Worm (Caenorhabditis elegans) whole organism, L1 larva: Measurements from ENCODE around the gene Y54G11A.7.
A peak's percentile ranks its signal among the peaks of the same experiment; 100 is the strongest.

Experiments used
- C04F5.9 ChIP-seq: sonication (generic microtip); optimal IDR thresholded peaks from 2 replicates; lab custom pipeline; 2016; ENCODE audit warnings: missing genetic modification characterization, missing compliant biosample characterization
- C34B4.2 ChIP-seq: sonication (generic microtip); optimal IDR thresholded peaks from 2 replicates; lab custom pipeline; 2017; ENCODE audit warnings: mild to moderate bottlenecking, missing genetic modification characterization, missing compliant biosample characterization
- Y116A8C.19 ChIP-seq: sonication (generic microtip); optimal IDR thresholded peaks from 2 replicates; lab custom pipeline; 2016; ENCODE audit warnings: missing compliant biosample characterization, missing genetic modification characterization, borderline replicate concordance
- alr-1 ChIP-seq: fragments of 200-800 bp; sonication (Bioruptor generic); optimal IDR thresholded peaks from 2 replicates; lab custom pipeline; 2018; ENCODE audit warnings: borderline replicate concordance, mild to moderate bottlenecking, missing genetic modification characterization, missing compliant biosample characterization
- ceh-63 ChIP-seq: fragments of 200-800 bp; sonication (Bioruptor generic); optimal IDR thresholded peaks from 2 replicates; lab custom pipeline; 2018; ENCODE audit warnings: mild to moderate bottlenecking, missing genetic modification characterization, missing compliant biosample characterization
- ceh-8 ChIP-seq: fragments of 200-800 bp; sonication (Bioruptor generic); optimal IDR thresholded peaks from 2 replicates; lab custom pipeline; 2018; ENCODE audit warnings: mild to moderate bottlenecking, missing genetic modification characterization, moderate library complexity, missing compliant biosample characterization
- ceh-82 ChIP-seq, 3 experiments: fragments of 150-350 bp in 1 of 3; sonication (generic microtip) in 2 of 3; optimal IDR thresholded peaks; 2 replicates each; lab custom pipeline; 2014 to 2017; ENCODE audit warnings: missing biosample characterization in 3 of 3, missing genetic modification characterization in 3 of 3
- ceh-88 ChIP-seq: fragments of 200-800 bp; sonication (Bioruptor generic); IDR thresholded peaks from 2 replicates; pipeline ENCODE4 v1.3.6; 2022; ENCODE audit warnings: missing genetic modification characterization, missing compliant biosample characterization
- dsc-1 ChIP-seq: sonication (generic microtip); optimal IDR thresholded peaks from 2 replicates; lab custom pipeline; 2016; ENCODE audit warnings: mild to moderate bottlenecking, missing genetic modification characterization, missing compliant biosample characterization
- egl-13 ChIP-seq: sonication (generic microtip); optimal IDR thresholded peaks from 2 replicates; lab custom pipeline; 2016; ENCODE audit warnings: missing genotype, missing genetic modification reagents, missing genetic modification characterization, missing compliant biosample characterization
- egl-27 ChIP-seq, 2 experiments: fragments of 150-350 bp in 1 of 2; sonication (generic microtip); optimal IDR thresholded peaks; 3 replicates each; lab custom pipeline; 2017 to 2018; ENCODE audit warnings: missing biosample characterization in 2 of 2, missing genetic modification characterization in 2 of 2, missing genetic modification reagents in 2 of 2
- elt-2 ChIP-seq: sonication (generic microtip); optimal IDR thresholded peaks from 2 replicates; lab custom pipeline; 2016; ENCODE audit warnings: missing genetic modification characterization, mild to moderate bottlenecking, inconsistent platforms, missing compliant biosample characterization, missing genetic modification reagents
- elt-3 ChIP-seq, 6 experiments: fragments of 150-350 bp in 1 of 6; sonication (generic microtip); optimal IDR thresholded peaks; 2 replicates each; lab custom pipeline; 2017 to 2018; ENCODE audit warnings: missing biosample characterization in 6 of 6, missing genetic modification characterization in 6 of 6, inconsistent platforms in 1 of 6
- ets-5 ChIP-seq: fragments of 200-800 bp; sonication (Bioruptor generic); IDR thresholded peaks from 2 replicates; pipeline ENCODE4 v1.3.6; 2022; ENCODE audit warnings: missing genetic modification characterization, missing compliant biosample characterization
- fkh-4 ChIP-seq: sonication (generic microtip); optimal IDR thresholded peaks from 2 replicates; lab custom pipeline; 2016; ENCODE audit warnings: missing compliant biosample characterization, missing genetic modification characterization, borderline replicate concordance
- fos-1 ChIP-seq: fragments of 150-350 bp; optimal IDR thresholded peaks from 2 replicates; lab custom pipeline; 2014; ENCODE audit warnings: missing biosample characterization, missing genetic modification characterization
- grh-1 ChIP-seq: fragments of 200-800 bp; sonication (Bioruptor generic); IDR thresholded peaks from 2 replicates; pipeline ENCODE4 v1.3.6; 2022; ENCODE audit warnings: missing genetic modification reagents, missing genetic modification characterization, missing compliant biosample characterization
- hlh-17 ChIP-seq: fragments of 200-800 bp; sonication (Bioruptor generic); optimal IDR thresholded peaks from 2 replicates; lab custom pipeline; 2018; ENCODE audit warnings: missing genetic modification characterization, mild to moderate bottlenecking, missing compliant biosample characterization, moderate library complexity, borderline replicate concordance
- hlh-4 ChIP-seq: sonication (generic microtip); optimal IDR thresholded peaks from 2 replicates; lab custom pipeline; 2016; ENCODE audit warnings: mild to moderate bottlenecking, missing genetic modification characterization, missing compliant biosample characterization
- irx-1 ChIP-seq: sonication (generic microtip); optimal IDR thresholded peaks from 2 replicates; lab custom pipeline; 2016; ENCODE audit warnings: missing genetic modification characterization, missing compliant biosample characterization
- jun-1 ChIP-seq: fragments of 150-350 bp; optimal IDR thresholded peaks from 2 replicates; lab custom pipeline; 2014; ENCODE audit warnings: missing biosample characterization, missing genetic modification reagents, missing genetic modification characterization
- lin-14 ChIP-seq: fragments of 200-800 bp; sonication (Bioruptor generic); optimal IDR thresholded peaks from 2 replicates; lab custom pipeline; 2018; ENCODE audit warnings: mild to moderate bottlenecking, missing genetic modification characterization, moderate library complexity, missing compliant biosample characterization
- lin-15B ChIP-seq: fragments of 150-350 bp; sonication (generic microtip); optimal IDR thresholded peaks from 3 replicates; lab custom pipeline; 2014; ENCODE audit warnings: missing biosample characterization, missing genetic modification characterization
- lin-39 ChIP-seq: fragments of 150-350 bp; optimal IDR thresholded peaks from 2 replicates; lab custom pipeline; 2014; ENCODE audit warnings: missing biosample characterization, missing genetic modification reagents, missing genetic modification characterization
- lsy-2 ChIP-seq, 2 experiments: fragments of 150-350 bp; optimal IDR thresholded peaks; 2 replicates each; lab custom pipeline; 2014; ENCODE audit warnings: missing biosample characterization in 2 of 2, missing genetic modification characterization in 2 of 2
- mab-9 ChIP-seq: fragments of 200-800 bp; sonication (Bioruptor generic); IDR thresholded peaks from 2 replicates; pipeline ENCODE4 v1.3.6; 2022; ENCODE audit warnings: missing genetic modification reagents, missing genetic modification characterization, missing compliant biosample characterization
- mep-1 ChIP-seq: fragments of 150-350 bp; optimal IDR thresholded peaks from 2 replicates; lab custom pipeline; 2014; ENCODE audit warnings: missing biosample characterization, missing genetic modification characterization
- nhr-11 ChIP-seq: fragments of 150-350 bp; optimal IDR thresholded peaks from 2 replicates; lab custom pipeline; 2014; ENCODE audit warnings: missing biosample characterization, missing genetic modification characterization
- nhr-12 ChIP-seq: sonication (generic microtip); optimal IDR thresholded peaks from 2 replicates; lab custom pipeline; 2017; ENCODE audit warnings: missing biosample characterization, missing genetic modification characterization
- nhr-19 ChIP-seq: fragments of 200-800 bp; sonication (Bioruptor generic); conservative IDR thresholded peaks from 2 replicates; pipeline ENCODE4 v1.3.6; 2022; ENCODE audit warnings: missing genetic modification characterization, missing compliant biosample characterization
- nhr-20 ChIP-seq: sonication (generic microtip); optimal IDR thresholded peaks from 2 replicates; lab custom pipeline; 2016; ENCODE audit warnings: mild to moderate bottlenecking, missing genetic modification characterization, missing compliant biosample characterization
- nhr-237 ChIP-seq: fragments of 150-350 bp; optimal IDR thresholded peaks from 2 replicates; lab custom pipeline; 2014; ENCODE audit warnings: missing biosample characterization, missing genetic modification characterization
- nhr-28 ChIP-seq: fragments of 150-350 bp; optimal IDR thresholded peaks from 2 replicates; lab custom pipeline; 2014; ENCODE audit warnings: missing biosample characterization, missing genetic modification characterization
- nhr-71 ChIP-seq: sonication (generic microtip); optimal IDR thresholded peaks from 2 replicates; lab custom pipeline; 2016; ENCODE audit warnings: mild to moderate bottlenecking, missing genetic modification characterization, moderate library complexity, missing compliant biosample characterization
- nhr-76 ChIP-seq: sonication (generic microtip); optimal IDR thresholded peaks from 2 replicates; lab custom pipeline; 2017; ENCODE audit warnings: missing biosample characterization, missing genetic modification characterization
- nhr-77 ChIP-seq: fragments of 150-350 bp; optimal IDR thresholded peaks from 2 replicates; lab custom pipeline; 2014; ENCODE audit warnings: missing biosample characterization, missing genetic modification characterization
- nhr-90 ChIP-seq: sonication (generic microtip); optimal IDR thresholded peaks from 2 replicates; lab custom pipeline; 2016; ENCODE audit warnings: mild to moderate bottlenecking, missing genetic modification characterization, missing compliant biosample characterization; ENCODE audit not compliant: poor library complexity
- pag-3 ChIP-seq: sonication (generic microtip); optimal IDR thresholded peaks from 2 replicates; lab custom pipeline; 2017; ENCODE audit warnings: missing genetic modification characterization, mild to moderate bottlenecking, missing compliant biosample characterization, antibody characterized with exemption, borderline replicate concordance; ENCODE audit not compliant: insufficient read depth
- pax-3 ChIP-seq: fragments of 200-800 bp; sonication (Bioruptor generic); optimal IDR thresholded peaks from 2 replicates; lab custom pipeline; 2018; ENCODE audit warnings: mild to moderate bottlenecking, missing genetic modification characterization, moderate library complexity, missing compliant biosample characterization
- pqm-1 ChIP-seq: sonication (generic microtip); optimal IDR thresholded peaks from 3 replicates; lab custom pipeline; 2017; ENCODE audit warnings: missing biosample characterization, missing genetic modification characterization
- skn-1 ChIP-seq: fragments of 150-350 bp; optimal IDR thresholded peaks from 2 replicates; lab custom pipeline; 2014; ENCODE audit warnings: missing biosample characterization, missing genetic modification characterization
- sox-4 ChIP-seq: sonication (generic microtip); optimal IDR thresholded peaks from 2 replicates; lab custom pipeline; 2016; ENCODE audit warnings: missing genetic modification characterization, missing compliant biosample characterization
- sup-37 ChIP-seq: fragments of 200-800 bp; sonication (Bioruptor generic); optimal IDR thresholded peaks from 2 replicates; lab custom pipeline; 2018; ENCODE audit warnings: mild to moderate bottlenecking, missing genetic modification characterization, missing compliant biosample characterization
- swsn-7 ChIP-seq: sonication (generic microtip); optimal IDR thresholded peaks from 2 replicates; lab custom pipeline; 2016; ENCODE audit warnings: missing genetic modification characterization, missing compliant biosample characterization
- tlp-1 ChIP-seq: fragments of 150-350 bp; optimal IDR thresholded peaks from 2 replicates; lab custom pipeline; 2014; ENCODE audit warnings: missing biosample characterization, missing genetic modification characterization
- unc-30 ChIP-seq: sonication (generic microtip); optimal IDR thresholded peaks from 2 replicates; lab custom pipeline; 2017; ENCODE audit warnings: missing biosample characterization, missing genetic modification characterization
- unc-62 ChIP-seq: fragments of 150-350 bp; optimal IDR thresholded peaks from 2 replicates; lab custom pipeline; 2014; ENCODE audit warnings: missing biosample characterization, missing genetic modification reagents, missing genetic modification characterization
- unc-98 ChIP-seq: fragments of 200-800 bp; sonication (Bioruptor generic); IDR thresholded peaks from 2 replicates; pipeline ENCODE4 v1.3.6; 2022; ENCODE audit warnings: missing genetic modification characterization, missing compliant biosample characterization
- xbp-1 ChIP-seq: sonication (generic microtip); optimal IDR thresholded peaks from 2 replicates; lab custom pipeline; 2016; ENCODE audit warnings: missing genetic modification characterization, missing compliant biosample characterization
- zip-4 ChIP-seq: fragments of 200-800 bp; sonication (Bioruptor generic); optimal IDR thresholded peaks from 2 replicates; lab custom pipeline; 2018; ENCODE audit warnings: mild to moderate bottlenecking, missing genetic modification characterization, moderate library complexity, missing compliant biosample characterization

Y54G11A.7 gene

DNA sequence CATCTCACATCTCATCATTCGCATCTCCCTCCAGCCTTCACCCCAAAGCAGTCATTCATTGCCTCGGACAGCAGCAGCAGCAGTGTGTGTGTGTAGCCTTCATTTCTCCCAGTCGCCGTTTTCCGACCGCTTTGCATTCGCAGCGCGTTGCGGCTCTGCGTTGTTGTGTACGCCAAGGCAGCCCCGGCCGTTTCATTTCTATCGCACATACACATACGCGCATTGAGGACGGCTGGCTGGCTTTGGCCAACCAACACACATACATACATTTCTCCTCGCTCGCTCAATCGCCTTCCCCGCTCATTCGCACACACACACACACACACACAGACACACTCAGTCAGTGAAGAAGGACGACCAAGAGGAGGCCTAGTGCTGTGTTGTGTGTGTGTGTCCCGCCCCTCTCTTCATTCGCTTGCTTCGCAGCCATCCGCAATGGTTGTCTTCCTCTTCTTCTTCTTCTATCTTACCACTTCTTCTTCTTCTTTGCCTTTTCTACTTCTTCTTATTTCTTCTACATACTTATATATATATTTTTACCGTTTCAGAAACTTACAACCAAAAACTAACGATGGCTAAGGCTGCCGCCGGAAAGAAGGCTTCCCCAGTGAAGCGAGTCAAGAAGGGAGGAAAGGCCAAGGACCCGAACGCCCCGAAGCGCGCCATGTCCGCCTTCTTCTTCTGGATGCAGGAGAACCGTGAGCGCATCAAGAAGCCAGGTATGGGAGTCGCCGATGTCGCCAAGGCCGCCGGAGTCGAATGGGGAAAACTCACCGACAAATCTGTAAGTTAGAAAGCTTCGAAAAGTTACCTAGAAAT lies 46.7 kb upstream of the Y54G11A.7 start, which contains the start of gene hmg-1.1 (continued):
- TF ChIP-seq tlp-1 (tag; lab: Kevin White, UChicago) (no peak), ceh-82 (tag; optimal IDR thresholded peaks at IDR 0.05; lab: Kevin White, UChicago) (peak in 2 of 3 experiments; percentile 26 to 79), sox-4 (tag; lab: Kevin White, UChicago) (no peak), jun-1 (tag; lab: Kevin White, UChicago) (peak; percentile 65), mab-9 (GFP tag; lab: Robert Waterston, UW) (0 out of 2 replicates have a peak, but pooled peaks have one; percentile 5), nhr-76 (tag; lab: Kevin White, UChicago) (no peak), nhr-19 (peak; percentile 47), fkh-4 (tag; lab: Kevin White, UChicago) (no peak), nhr-12 (tag; lab: Kevin White, UChicago) (no peak), nhr-28 (tag; lab: Kevin White, UChicago) (no peak), hlh-17 (no peak), egl-13 (tag; lab: Kevin White, UChicago) (peak; percentile 41), pag-3 (tag; lab: Kevin White, UChicago) (no peak), elt-3 (tag; optimal IDR thresholded peaks at IDR 0.05; lab: Kevin White, UChicago) (peak in 1 of 6 experiments; percentile 26), nhr-20 (tag; lab: Kevin White, UChicago) (peak; percentile 68), unc-98 (GFP tag; lab: Robert Waterston, UW) (no peak; the same call in 1 of the 2 replicates), unc-30 (tag; lab: Kevin White, UChicago) (no peak), Y116A8C.19 (tag; lab: Kevin White, UChicago) (no peak), dsc-1 (tag; lab: Kevin White, UChicago) (peak; percentile 57), ets-5 (GFP tag; lab: Robert Waterston, UW) (no peak), pax-3 (tag; lab: Kevin White, UChicago) (peak; percentile 10), C04F5.9 (no peak), mep-1 (tag; lab: Kevin White, UChicago) (peak; percentile 74), unc-62 (GFP tag; lab: Kevin White, UChicago) (no peak), ceh-63 (no peak), lin-14 (GFP tag; lab: Kevin White, UChicago) (peak; percentile 90), fos-1 (tag; lab: Kevin White, UChicago) (peak; percentile 56), elt-2 (peak; percentile 0), swsn-7 (tag; lab: Kevin White, UChicago) (peak; percentile 77), irx-1 (peak; percentile 18), C34B4.2 (tag; lab: Kevin White, UChicago) (no peak), nhr-77 (tag; lab: Kevin White, UChicago) (peak; percentile 89), sup-37 (GFP tag; lab: Kevin White, UChicago) (no peak), ceh-88 (GFP tag; lab: Robert Waterston, UW) (no peak; the same call in 1 of the 2 replicates), hlh-4 (tag; lab: Kevin White, UChicago) (no peak), nhr-237 (no peak), alr-1 (tag; lab: Kevin White, UChicago) (no peak), egl-27 (tag; optimal IDR thresholded peaks at IDR 0.05; lab: Kevin White, UChicago) (no peak), lsy-2 (tag; optimal IDR thresholded peaks at IDR 0.05; lab: Kevin White, UChicago) (peak; percentile 35 to 76), nhr-71 (tag; lab: Kevin White, UChicago) (peak; percentile 83), lin-15B (tag; lab: Kevin White, UChicago) (peak; percentile 8), pqm-1 (tag; lab: Kevin White, UChicago) (no peak), lin-39 (no peak), zip-4 (GFP tag; lab: Kevin White, UChicago) (no peak), ceh-8 (GFP tag; lab: Kevin White, UChicago) (peak; percentile 71), xbp-1 (tag; lab: Kevin White, UChicago) (peak; percentile 57), nhr-90 (tag; lab: Kevin White, UChicago) (peak; percentile 64), grh-1 (no peak), skn-1 (tag; lab: Kevin White, UChicago) (no peak), nhr-11 (no peak)
